Worm (Caenorhabditis elegans): ENCODE data around the gene F36H9.5.

Gene F36H9.5

ce11 chrV:1804034-1804542 is 22.3 kb upstream of the F36H9.5 start:
- no peak for TF ChIP-seq ztf-11 (tag; optimal IDR thresholded peaks at IDR 0.05)
- no peak for TF ChIP-seq flh-1 (GFP tag; optimal IDR thresholded peaks at IDR 0.05)
- no peak for TF ChIP-seq M03D4.4 (tag; optimal IDR thresholded peaks at IDR 0.05)
- no peak for TF ChIP-seq nhr-237 (tag; optimal IDR thresholded peaks at IDR 0.05)
- no peak for TF ChIP-seq sptf-1 (tag; optimal IDR thresholded peaks at IDR 0.05)
- TF ChIP-seq elt-1 (tag; optimal IDR thresholded peaks at IDR 0.05; ENCODE audit: borderline replicate concordance, insufficient read depth), result no peak
- no peak for TF ChIP-seq mls-2 (tag; optimal IDR thresholded peaks at IDR 0.05)
- TF ChIP-seq lin-32 (GFP tag; optimal IDR thresholded peaks at IDR 0.05), result no peak
- no peak for TF ChIP-seq sem-2 (GFP tag; optimal IDR thresholded peaks at IDR 0.05)
- TF ChIP-seq mab-5 (tag; optimal IDR thresholded peaks at IDR 0.05), result no peak
- no peak for TF ChIP-seq nhr-12 (tag; optimal IDR thresholded peaks at IDR 0.05)
- no peak for TF ChIP-seq nhr-2 (tag; optimal IDR thresholded peaks at IDR 0.05)
- TF ChIP-seq snpc-4 (tag; optimal IDR thresholded peaks at IDR 0.05), result no peak
- TF ChIP-seq unc-62 (GFP tag; optimal IDR thresholded peaks at IDR 0.05), result no peak
- TF ChIP-seq lin-13 (tag; optimal IDR thresholded peaks at IDR 0.05), result no peak

DNA sequence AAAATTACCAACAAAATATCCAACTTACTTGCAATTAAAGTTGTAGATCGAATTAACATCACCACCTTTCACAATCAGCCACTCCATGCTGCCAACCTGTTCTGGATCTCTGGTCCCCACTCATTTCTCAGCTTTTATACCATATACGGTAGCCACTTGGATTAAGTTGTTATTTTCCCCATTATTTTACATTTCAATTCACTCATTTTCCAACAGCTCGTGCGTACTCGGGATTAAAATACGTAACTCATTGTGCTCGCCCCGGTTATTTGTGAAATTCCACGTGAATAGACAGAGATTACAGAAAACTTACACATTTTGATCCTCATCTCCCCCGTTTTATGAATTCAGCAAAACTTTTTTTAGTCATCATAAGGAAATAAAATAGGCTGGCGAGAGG is 21.2 kb upstream of the F36H9.5 start, which contains the start of gene srt-41:
Gene srt-41 (minus strand): TSS at position 101 of the 400 bp plus-strand sequence.
- TF ChIP-seq nhr-237 (tag; optimal IDR thresholded peaks at IDR 0.05) (no peak), M03D4.4 (tag; optimal IDR thresholded peaks at IDR 0.05) (no peak), zip-8 (tag; optimal IDR thresholded peaks at IDR 0.05) (no peak), sem-2 (GFP tag; optimal IDR thresholded peaks at IDR 0.05) (no peak), ham-2 (GFP tag; optimal IDR thresholded peaks at IDR 0.05) (no peak), bed-3 (GFP tag; optimal IDR thresholded peaks at IDR 0.05) (no peak)

- no peak for TF ChIP-seq cnd-1 (tag; optimal IDR thresholded peaks at IDR 0.05)
- no peak for TF ChIP-seq pha-4 (tag; optimal IDR thresholded peaks at IDR 0.05)
- TF ChIP-seq lsy-2 (tag; optimal IDR thresholded peaks at IDR 0.05), result no peak
These were observed 16.1 kb upstream of the F36H9.5 start, which contains the start of gene F36H9.10 for ce11 chrV:1797900-1798299. Gene F36H9.10, plus strand, starts transcription at chrV:1798200.

ce11 chrV:1794218-1794617 is 12.4 kb upstream of the F36H9.5 start, which contains the start of gene F36H9.1:
Gene F36H9.1, plus strand, starts transcription at chrV:1794518.
- TF ChIP-seq drap-1 (GFP tag; optimal IDR thresholded peaks at IDR 0.05) (no peak), lsy-2 (tag; optimal IDR thresholded peaks at IDR 0.05) (no peak), ceh-39 (tag; optimal IDR thresholded peaks at IDR 0.05) (no peak), mls-2 (tag; optimal IDR thresholded peaks at IDR 0.05) (no peak), ham-2 (GFP tag; optimal IDR thresholded peaks at IDR 0.05) (no peak), ceh-83 (GFP tag; optimal IDR thresholded peaks at IDR 0.05) (no peak), ceh-43 (GFP tag; optimal IDR thresholded peaks at IDR 0.05) (no peak), lin-13 (tag; optimal IDR thresholded peaks at IDR 0.05) (no peak), nhr-76 (tag; optimal IDR thresholded peaks at IDR 0.05) (no peak), lin-32 (GFP tag; optimal IDR thresholded peaks at IDR 0.05) (no peak), nhr-12 (tag; optimal IDR thresholded peaks at IDR 0.05) (no peak), unc-62 (GFP tag; optimal IDR thresholded peaks at IDR 0.05) (no peak), flh-1 (GFP tag; optimal IDR thresholded peaks at IDR 0.05) (no peak), cnd-1 (tag; optimal IDR thresholded peaks at IDR 0.05) (no peak), sem-2 (GFP tag; optimal IDR thresholded peaks at IDR 0.05) (no peak), pha-4 (tag; optimal IDR thresholded peaks at IDR 0.05) (no peak), tbx-8 (GFP tag; optimal IDR thresholded peaks at IDR 0.05) (no peak), nhr-2 (tag; optimal IDR thresholded peaks at IDR 0.05) (no peak), M03D4.4 (tag; optimal IDR thresholded peaks at IDR 0.05) (no peak), unc-120 (tag; optimal IDR thresholded peaks at IDR 0.05; ENCODE audit: poor library complexity, severe bottlenecking) (no peak)

DNA sequence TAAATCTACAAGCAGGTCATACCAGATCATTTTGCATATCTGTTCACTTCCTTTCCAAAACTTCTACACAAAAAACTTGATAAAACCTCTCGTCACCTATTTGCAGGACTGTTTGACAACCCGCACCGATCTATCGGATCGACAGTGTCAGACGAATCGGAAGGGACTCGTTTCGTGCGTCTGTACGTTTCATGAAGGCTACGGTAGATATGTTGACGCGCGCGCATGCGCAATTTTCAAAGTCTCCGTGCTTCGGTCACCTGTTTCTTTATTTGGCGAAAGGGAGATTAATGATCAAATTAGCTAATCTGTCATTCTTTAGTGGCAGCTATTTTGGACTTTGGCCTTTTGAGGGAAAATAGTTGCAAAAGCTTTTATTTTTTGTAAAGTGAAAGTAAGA is 7.7 kb upstream of the F36H9.5 start:
- no peak for TF ChIP-seq ceh-43 (GFP tag; optimal IDR thresholded peaks at IDR 0.05)
- no peak for TF ChIP-seq ztf-11 (tag; optimal IDR thresholded peaks at IDR 0.05)
- TF ChIP-seq elt-3 (tag; optimal IDR thresholded peaks at IDR 0.05), result no peak
- no peak for TF ChIP-seq bed-3 (GFP tag; optimal IDR thresholded peaks at IDR 0.05)
- TF ChIP-seq tbx-8 (GFP tag; optimal IDR thresholded peaks at IDR 0.05), result no peak
- TF ChIP-seq sem-2 (GFP tag; optimal IDR thresholded peaks at IDR 0.05), result no peak
- no peak for TF ChIP-seq mls-2 (tag; optimal IDR thresholded peaks at IDR 0.05)
- no peak for TF ChIP-seq ceh-39 (tag; optimal IDR thresholded peaks at IDR 0.05)
- TF ChIP-seq unc-120 (tag; optimal IDR thresholded peaks at IDR 0.05; ENCODE audit: poor library complexity, severe bottlenecking), result no peak
- TF ChIP-seq mab-5 (tag; optimal IDR thresholded peaks at IDR 0.05), result no peak
- no peak for TF ChIP-seq sptf-1 (tag; optimal IDR thresholded peaks at IDR 0.05)
- no peak for TF ChIP-seq unc-39 (tag; optimal IDR thresholded peaks at IDR 0.05)
- no peak for TF ChIP-seq drap-1 (GFP tag; optimal IDR thresholded peaks at IDR 0.05)
- TF ChIP-seq nhr-28 (tag; optimal IDR thresholded peaks at IDR 0.05), result no peak
- TF ChIP-seq elt-1 (tag; optimal IDR thresholded peaks at IDR 0.05; ENCODE audit: borderline replicate concordance, insufficient read depth), result no peak
- TF ChIP-seq ham-2 (GFP tag; optimal IDR thresholded peaks at IDR 0.05), result no peak
- TF ChIP-seq pha-4 (tag; optimal IDR thresholded peaks at IDR 0.05), result no peak
- no peak for TF ChIP-seq unc-62 (GFP tag; optimal IDR thresholded peaks at IDR 0.05)

All from whole organism, mixed stage, embryonic.